Fruit fly (Drosophila melanogaster): ENCODE measurements around the gene Cyp4d2.

The Cyp4d2 gene

dm6 chrX:2139610-2140009 lies 36.2 kb upstream of the Cyp4d2 start (continued):
- TF ChIP-seq E2f2 (GFP tag; IDR thresholded peaks at IDR 0.05) = no peak
- no peak for TF ChIP-seq vvl (GFP tag; IDR thresholded peaks at IDR 0.05)
- no peak for TF ChIP-seq CG7839 (tag; optimal IDR thresholded peaks at IDR 0.05)
- TF ChIP-seq Hmr (GFP tag; optimal IDR thresholded peaks at IDR 0.05) = no peak
- TF ChIP-seq D19A (tag; optimal IDR thresholded peaks at IDR 0.05) = no peak
- TF ChIP-seq CG3163 (GFP tag; optimal IDR thresholded peaks at IDR 0.05) = no peak
- TF ChIP-seq tgo (GFP tag; IDR thresholded peaks at IDR 0.05) = no peak
- TF ChIP-seq ci (GFP tag; IDR thresholded peaks at IDR 0.05) = no peak
- TF ChIP-seq pros (GFP tag; optimal IDR thresholded peaks at IDR 0.05) = peak; percentile 45

- TF ChIP-seq B-H2 (GFP tag; optimal IDR thresholded peaks at IDR 0.05) (peak; percentile 44), otp (GFP tag; IDR thresholded peaks at IDR 0.05) (0 out of 3 replicates have a peak, but pooled peaks have one; percentile 41), ash1 (GFP tag; optimal IDR thresholded peaks at IDR 0.05) (peak; percentile 92), CG31441 (GFP tag; IDR thresholded peaks at IDR 0.05) (no peak), seq (GFP tag; IDR thresholded peaks at IDR 0.05) (peak; percentile 75; the same call in 1 of the 2 replicates), sqz (GFP tag; optimal IDR thresholded peaks at IDR 0.05) (peak; percentile 88), phol (tag; optimal IDR thresholded peaks at IDR 0.05) (peak; percentile 24), nerfin-1 (tag; optimal IDR thresholded peaks at IDR 0.05) (peak; percentile 29), CG10321 (GFP tag; IDR thresholded peaks at IDR 0.05) (peak; percentile 95), CG13624 (GFP tag; optimal IDR thresholded peaks at IDR 0.05) (no peak), mirr (GFP tag; optimal IDR thresholded peaks at IDR 0.05) (peak; percentile 46), abd-A (tag; optimal IDR thresholded peaks at IDR 0.05) (peak; percentile 86), twi (tag; optimal IDR thresholded peaks at IDR 0.05) (peak; percentile 9), kay (GFP tag; optimal IDR thresholded peaks at IDR 0.05) (no peak), CoRest (tag; optimal IDR thresholded peaks at IDR 0.05) (peak; percentile 21), CG2120 (GFP tag; optimal IDR thresholded peaks at IDR 0.05) (no peak), Nf-YB (GFP tag; optimal IDR thresholded peaks at IDR 0.05) (peak; percentile 98), CG11085 (GFP tag; IDR thresholded peaks at IDR 0.05) (no peak), crol (GFP tag; IDR thresholded peaks at IDR 0.05) (peak; percentile 8; the same call in 1 of the 2 replicates), CG10543 (GFP tag; optimal IDR thresholded peaks at IDR 0.05) (peak; percentile 26), h (optimal IDR thresholded peaks at IDR 0.05) (no peak), CG32767 (GFP tag; IDR thresholded peaks at IDR 0.05) (peak; percentile 29; the same call in 1 of the 2 replicates), fu2 (GFP tag; optimal IDR thresholded peaks at IDR 0.05) (no peak), aop (GFP tag; IDR thresholded peaks at IDR 0.05) (peak; percentile 53; the same call in 1 of the 2 replicates), chm (GFP tag; IDR thresholded peaks at IDR 0.05) (no peak), CG18764 (GFP tag; optimal IDR thresholded peaks at IDR 0.05) (no peak), Nf-YC (tag; optimal IDR thresholded peaks at IDR 0.05) (peak; percentile 98), dysf (GFP tag; IDR thresholded peaks at IDR 0.05) (no peak), pum (GFP tag; optimal IDR thresholded peaks at IDR 0.05) (no peak), yki (optimal IDR thresholded peaks at IDR 0.05) (no peak), Vsx1 (GFP tag; optimal IDR thresholded peaks at IDR 0.05) (peak; percentile 8), Nf-YA (GFP tag; IDR thresholded peaks at IDR 0.05) (peak; percentile 68), Sox100B (GFP tag; optimal IDR thresholded peaks at IDR 0.05) (no peak), Ets97D (GFP tag; optimal IDR thresholded peaks at IDR 0.05) (peak; percentile 79), Drgx (GFP tag; IDR thresholded peaks at IDR 0.05) (no peak), Med (GFP tag) (peak; percentile 77), CG8290 (GFP tag; optimal IDR thresholded peaks at IDR 0.05) (no peak), CG8290 (tag; optimal IDR thresholded peaks at IDR 0.05) (peak in 1 of 2 experiments; percentile 15), Jarid2 (GFP tag; optimal IDR thresholded peaks at IDR 0.05) (peak; percentile 54), Deaf1 (tag; optimal IDR thresholded peaks at IDR 0.05) (peak; percentile 19), vvl (GFP tag; IDR thresholded peaks at IDR 0.05) (peak; percentile 41; the same call in 1 of the 2 replicates), cg (GFP tag; optimal IDR thresholded peaks at IDR 0.05) (peak; percentile 48), CG12236 (GFP tag; optimal IDR thresholded peaks at IDR 0.05) (no peak), CG5245 (GFP tag; optimal IDR thresholded peaks at IDR 0.05) (no peak)
Measured at dm6 chrX:2140487-2140886, 35.3 kb upstream of the Cyp4d2 start.

All from whole organism, embryonic.